Worm (Caenorhabditis elegans) whole organism, L2 larva: ENCODE measurements around the gene med-2.

ENCODE experiments used
- C34F6.9 ChIP-seq: fragments of 150-350 bp; optimal IDR thresholded peaks from 2 replicates; lab custom pipeline; 2014; ENCODE audit warnings: missing biosample characterization, missing genetic modification characterization
- F13H6.1 ChIP-seq: sonication (generic microtip); optimal IDR thresholded peaks from 2 replicates; lab custom pipeline; 2016; ENCODE audit warnings: missing genetic modification characterization, missing compliant biosample characterization
- R02D3.7 ChIP-seq: fragments of 150-350 bp; optimal IDR thresholded peaks from 2 replicates; lab custom pipeline; 2014; ENCODE audit warnings: missing biosample characterization, missing genetic modification characterization
- Y55F3AM.14 ChIP-seq: fragments of 200-800 bp; sonication (Bioruptor generic); optimal IDR thresholded peaks from 2 replicates; lab custom pipeline; 2018; ENCODE audit warnings: mild to moderate bottlenecking, missing genetic modification characterization, missing compliant biosample characterization
- ZK546.5 ChIP-seq: sonication (generic microtip); optimal IDR thresholded peaks from 2 replicates; lab custom pipeline; 2017; ENCODE audit warnings: missing biosample characterization, missing genetic modification characterization
- alr-1 ChIP-seq: fragments of 150-350 bp; optimal IDR thresholded peaks from 2 replicates; lab custom pipeline; 2014; ENCODE audit warnings: missing biosample characterization, missing genetic modification characterization
- aly-2 ChIP-seq: fragments of 150-350 bp; optimal IDR thresholded peaks from 2 replicates; lab custom pipeline; 2014; ENCODE audit warnings: missing biosample characterization, missing genetic modification characterization
- ama-1 ChIP-seq: fragments of 150-350 bp; optimal IDR thresholded peaks from 2 replicates; lab custom pipeline; 2018; ENCODE audit warnings: inconsistent platforms
- blmp-1 ChIP-seq: sonication (generic microtip); optimal IDR thresholded peaks from 2 replicates; lab custom pipeline; 2017; ENCODE audit warnings: missing genetic modification characterization, mild to moderate bottlenecking, missing compliant biosample characterization, antibody characterized with exemption, moderate library complexity; ENCODE audit not compliant: insufficient read depth
- ceh-16 ChIP-seq: fragments of 150-350 bp; optimal IDR thresholded peaks from 2 replicates; lab custom pipeline; 2014; ENCODE audit warnings: missing biosample characterization, missing genetic modification characterization
- ceh-82 ChIP-seq: fragments of 150-350 bp; optimal IDR thresholded peaks from 2 replicates; lab custom pipeline; 2014; ENCODE audit warnings: missing biosample characterization, missing genetic modification characterization
- crh-2 ChIP-seq: sonication (generic microtip); optimal IDR thresholded peaks from 2 replicates; lab custom pipeline; 2017; ENCODE audit warnings: missing biosample characterization, missing genetic modification characterization
- dmd-4 ChIP-seq: sonication (generic microtip); optimal IDR thresholded peaks from 2 replicates; lab custom pipeline; 2017; ENCODE audit warnings: missing biosample characterization, missing genetic modification characterization
- egl-27 ChIP-seq: sonication (generic microtip); optimal IDR thresholded peaks from 3 replicates; lab custom pipeline; 2017; ENCODE audit warnings: missing biosample characterization, missing genetic modification reagents, missing genetic modification characterization
- elt-1 ChIP-seq: fragments of 150-350 bp; optimal IDR thresholded peaks from 2 replicates; lab custom pipeline; 2014; ENCODE audit warnings: missing biosample characterization, missing genetic modification characterization
- elt-3 ChIP-seq: sonication (generic microtip); optimal IDR thresholded peaks from 2 replicates; lab custom pipeline; 2017; ENCODE audit warnings: missing biosample characterization, missing genetic modification characterization
- fos-1 ChIP-seq: fragments of 150-350 bp; optimal IDR thresholded peaks from 2 replicates; lab custom pipeline; 2014; ENCODE audit warnings: missing biosample characterization, missing genetic modification characterization
- gmeb-1 ChIP-seq: fragments of 150-350 bp; optimal IDR thresholded peaks from 2 replicates; lab custom pipeline; 2014; ENCODE audit warnings: missing biosample characterization, missing genetic modification characterization
- lin-11 ChIP-seq: fragments of 150-350 bp; sonication (generic microtip); optimal IDR thresholded peaks from 2 replicates; lab custom pipeline; 2014; ENCODE audit warnings: missing biosample characterization, missing genetic modification characterization, inconsistent platforms, mixed read lengths
- lin-13 ChIP-seq: fragments of 150-350 bp; optimal IDR thresholded peaks from 2 replicates; lab custom pipeline; 2014; ENCODE audit warnings: missing biosample characterization, missing genetic modification reagents, missing genetic modification characterization
- lsy-2 ChIP-seq, 2 experiments: fragments of 150-350 bp in 1 of 2; sonication (generic microtip) in 1 of 2; optimal IDR thresholded peaks; 2 replicates each; lab custom pipeline; 2014 to 2017; ENCODE audit warnings: missing biosample characterization in 2 of 2, missing genetic modification characterization in 2 of 2
- mab-5 ChIP-seq: fragments of 150-350 bp; optimal IDR thresholded peaks from 2 replicates; lab custom pipeline; 2014; ENCODE audit warnings: missing biosample characterization, missing genetic modification characterization
- mdl-1 ChIP-seq, 2 experiments: fragments of 150-350 bp in 1 of 2; sonication (generic microtip) in 1 of 2; optimal IDR thresholded peaks; 2 replicates each; lab custom pipeline; 2017; ENCODE audit warnings: missing biosample characterization in 2 of 2, missing genetic modification characterization in 2 of 2
- nhr-10 ChIP-seq: sonication (generic microtip); optimal IDR thresholded peaks from 2 replicates; lab custom pipeline; 2017; ENCODE audit warnings: missing biosample characterization, missing genetic modification characterization
- nhr-11 ChIP-seq: fragments of 150-350 bp; optimal IDR thresholded peaks from 2 replicates; lab custom pipeline; 2014; ENCODE audit warnings: missing biosample characterization, missing genetic modification characterization
- nhr-12 ChIP-seq: fragments of 150-350 bp; optimal IDR thresholded peaks from 2 replicates; lab custom pipeline; 2014; ENCODE audit warnings: missing biosample characterization, missing genetic modification characterization
- nhr-129 ChIP-seq: fragments of 150-350 bp; optimal IDR thresholded peaks from 2 replicates; lab custom pipeline; 2014; ENCODE audit warnings: missing biosample characterization, missing genetic modification characterization
- nhr-21 ChIP-seq: fragments of 150-350 bp; optimal IDR thresholded peaks from 2 replicates; lab custom pipeline; 2014; ENCODE audit warnings: missing biosample characterization, missing genetic modification characterization
- nhr-237 ChIP-seq: fragments of 150-350 bp; optimal IDR thresholded peaks from 2 replicates; lab custom pipeline; 2014; ENCODE audit warnings: missing biosample characterization, missing genetic modification characterization
- nhr-25 ChIP-seq: fragments of 150-350 bp; sonication (generic microtip); optimal IDR thresholded peaks from 3 replicates; lab custom pipeline; 2014; ENCODE audit warnings: missing biosample characterization, missing genetic modification characterization
- nhr-6 ChIP-seq: fragments of 150-350 bp; optimal IDR thresholded peaks from 2 replicates; lab custom pipeline; 2014; ENCODE audit warnings: missing biosample characterization, missing genetic modification characterization
- nhr-77 ChIP-seq: fragments of 150-350 bp; optimal IDR thresholded peaks from 2 replicates; lab custom pipeline; 2014; ENCODE audit warnings: missing biosample characterization, missing genetic modification characterization
- peb-1 ChIP-seq: fragments of 150-350 bp; optimal IDR thresholded peaks from 2 replicates; lab custom pipeline; 2014; ENCODE audit warnings: missing biosample characterization, missing genetic modification characterization
- sem-4 ChIP-seq: fragments of 150-350 bp; optimal IDR thresholded peaks from 2 replicates; lab custom pipeline; 2014; ENCODE audit warnings: missing biosample characterization, missing genetic modification reagents, missing genetic modification characterization
- skn-1 ChIP-seq: sonication (generic microtip); optimal IDR thresholded peaks from 2 replicates; lab custom pipeline; 2017; ENCODE audit warnings: missing biosample characterization, missing genetic modification characterization
- sma-3 ChIP-seq: sonication (generic microtip); optimal IDR thresholded peaks from 2 replicates; lab custom pipeline; 2016; ENCODE audit warnings: missing genetic modification reagents, missing genetic modification characterization, missing compliant biosample characterization
- sma-9 ChIP-seq, 2 experiments: fragments of 150-350 bp in 1 of 2; sonication (generic microtip) in 1 of 2; optimal IDR thresholded peaks; 2 replicates each; lab custom pipeline; 2014 to 2016; ENCODE audit warnings: missing genetic modification characterization in 2 of 2, mild to moderate bottlenecking in 1 of 2, missing biosample characterization in 1 of 2, missing compliant biosample characterization in 1 of 2, missing genetic modification reagents in 1 of 2, moderate library complexity in 1 of 2
- snpc-4 ChIP-seq: fragments of 150-350 bp; optimal IDR thresholded peaks from 2 replicates; lab custom pipeline; 2014; ENCODE audit warnings: missing biosample characterization, missing genetic modification characterization
- unc-39 ChIP-seq: fragments of 150-350 bp; optimal IDR thresholded peaks from 2 replicates; lab custom pipeline; 2014; ENCODE audit warnings: missing biosample characterization, missing genetic modification characterization
- unc-55 ChIP-seq: fragments of 150-350 bp; sonication (generic microtip); optimal IDR thresholded peaks from 3 replicates; lab custom pipeline; 2014; ENCODE audit warnings: missing biosample characterization, missing genetic modification reagents, missing genetic modification characterization
- unc-62 ChIP-seq: fragments of 150-350 bp; optimal IDR thresholded peaks from 2 replicates; lab custom pipeline; 2014; ENCODE audit warnings: missing biosample characterization, missing genetic modification reagents, missing genetic modification characterization
- ztf-1 ChIP-seq: fragments of 200-800 bp; sonication (Bioruptor generic); conservative IDR thresholded peaks from 2 replicates; pipeline ENCODE4 v1.3.6; 2022; ENCODE audit warnings: missing genetic modification characterization, missing compliant biosample characterization
- ztf-11 ChIP-seq: sonication (generic microtip); optimal IDR thresholded peaks from 2 replicates; lab custom pipeline; 2017; ENCODE audit warnings: missing biosample characterization, missing genetic modification characterization

The med-2 gene

DNA sequence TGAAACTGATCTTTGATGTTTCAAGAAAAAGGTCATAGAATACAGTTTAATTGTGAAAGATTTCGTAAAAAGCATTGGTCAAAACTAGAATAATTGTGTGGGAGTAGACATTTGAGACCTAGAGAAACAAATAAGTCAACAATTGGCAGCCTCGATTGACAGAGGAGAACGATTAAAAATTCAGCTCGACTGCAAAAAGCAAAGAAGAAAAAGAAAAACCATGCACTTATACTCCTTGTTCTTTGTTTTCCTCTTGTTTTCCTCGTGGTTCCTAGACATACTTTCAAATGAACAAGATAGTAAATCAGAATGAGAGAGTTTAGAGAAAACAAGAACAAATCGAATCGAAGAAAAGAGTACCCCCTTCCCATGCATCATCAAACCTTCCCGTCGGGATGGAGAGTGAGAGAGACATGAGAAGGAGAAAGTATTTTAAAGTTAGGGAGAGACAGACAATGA is 26.9 kb upstream of the med-2 start:
- TF ChIP-seq egl-27 (tag; lab: Kevin White, UChicago), result no peak
- TF ChIP-seq nhr-129, result peak; percentile 85
- peak; percentile 33 for TF ChIP-seq nhr-25 (tag; lab: Kevin White, UChicago)
- TF ChIP-seq C34F6.9 (tag; lab: Kevin White, UChicago), result peak; percentile 54
- no peak for TF ChIP-seq dmd-4 (tag; lab: Kevin White, UChicago)
- TF ChIP-seq F13H6.1 (tag; lab: Kevin White, UChicago), result peak; percentile 73
- TF ChIP-seq sma-9 (GFP tag; optimal IDR thresholded peaks at IDR 0.05; lab: Kevin White, UChicago), result peak; percentile 78
- no peak for TF ChIP-seq sma-9 (tag; optimal IDR thresholded peaks at IDR 0.05; lab: Kevin White, UChicago)
- no peak for TF ChIP-seq nhr-77 (tag; lab: Kevin White, UChicago)
- TF ChIP-seq fos-1 (tag; lab: Kevin White, UChicago), result peak; percentile 93
- peak in 1 of 2 experiments; percentile 55 for TF ChIP-seq lsy-2 (tag; optimal IDR thresholded peaks at IDR 0.05; lab: Kevin White, UChicago)
- TF ChIP-seq blmp-1, result peak; percentile 64
- peak; percentile 2 to 43 for TF ChIP-seq mdl-1 (tag; optimal IDR thresholded peaks at IDR 0.05; lab: Kevin White, UChicago)
- peak; percentile 61 for TF ChIP-seq gmeb-1 (tag; lab: Kevin White, UChicago)
- TF ChIP-seq crh-2 (tag; lab: Kevin White, UChicago), result peak; percentile 49

DNA sequence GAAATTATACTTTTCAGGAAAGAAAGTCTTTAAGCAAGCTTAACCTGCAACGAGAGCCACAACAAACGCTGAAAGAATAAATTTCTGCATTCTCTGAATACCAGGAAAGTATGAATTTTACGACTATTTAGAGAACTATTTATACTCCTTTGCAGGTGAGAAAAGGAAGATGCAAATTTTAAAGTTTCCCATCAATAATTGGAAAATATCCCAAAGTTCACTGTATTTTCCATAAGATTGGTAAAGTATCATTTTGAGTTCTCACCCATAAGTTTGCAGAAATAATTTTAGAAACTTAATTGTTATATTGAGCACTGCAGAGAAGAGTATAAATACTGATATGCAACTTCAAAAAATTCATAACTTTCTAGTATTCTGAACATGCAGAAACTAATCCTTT is 24.8 kb upstream of the med-2 start, which contains the start of gene clec-158:
Gene clec-158, minus strand, starts transcription at position 101 of the 400 bp plus-strand sequence.
- TF ChIP-seq dmd-4 (tag; lab: Kevin White, UChicago), result no peak
- TF ChIP-seq nhr-11, result no peak
- TF ChIP-seq unc-39 (tag; lab: Kevin White, UChicago), result no peak
- TF ChIP-seq snpc-4, result no peak
- TF ChIP-seq, all 48 proteins: peak for 0

DNA sequence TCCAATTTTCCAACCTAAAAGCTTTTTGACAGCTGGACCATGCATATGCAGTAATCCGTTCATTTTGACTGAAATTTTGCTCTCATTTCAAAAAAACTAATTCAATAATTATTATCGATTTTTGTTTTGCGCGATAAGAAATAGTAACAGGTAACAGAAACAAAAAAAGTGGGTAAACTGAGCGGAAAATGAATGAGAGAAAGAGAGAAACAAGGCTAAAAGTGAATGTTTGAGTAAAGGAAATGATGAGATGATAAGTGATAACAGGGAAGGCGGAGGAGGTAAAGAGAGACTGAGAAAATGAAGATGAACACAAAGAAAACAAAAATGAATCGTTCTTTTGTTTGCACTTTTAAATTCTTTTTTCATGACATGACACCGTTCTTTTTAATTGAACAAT is 20.4 kb upstream of the med-2 start, which contains the start of gene sma-3:
Gene sma-3, minus strand, starts transcription at position 68 of the 400 bp plus-strand sequence.
- no peak for TF ChIP-seq unc-39 (tag; lab: Kevin White, UChicago)
- TF ChIP-seq nhr-11, result no peak
- no peak for TF ChIP-seq ama-1 (lab: Kevin White, UChicago)
- no peak for TF ChIP-seq snpc-4
- TF ChIP-seq elt-3, result no peak
- TF ChIP-seq unc-62 (GFP tag; lab: Kevin White, UChicago), result no peak
- TF ChIP-seq Y55F3AM.14, result no peak
- no peak for TF ChIP-seq alr-1
- no peak for TF ChIP-seq nhr-21 (tag; lab: Kevin White, UChicago)
- no peak for TF ChIP-seq nhr-10 (tag; lab: Kevin White, UChicago)
- no peak for TF ChIP-seq ceh-16 (tag; lab: Kevin White, UChicago)
- no peak for TF ChIP-seq F13H6.1 (tag; lab: Kevin White, UChicago)
- no peak for TF ChIP-seq ztf-1 (GFP tag; lab: Robert Waterston, UW)
- TF ChIP-seq dmd-4 (tag; lab: Kevin White, UChicago), result no peak
- no peak for TF ChIP-seq ZK546.5 (tag; lab: Kevin White, UChicago)
- no peak for TF ChIP-seq skn-1 (tag; lab: Kevin White, UChicago)
- no peak for TF ChIP-seq unc-55 (GFP tag; lab: Kevin White, UChicago)
- TF ChIP-seq elt-1 (tag; lab: Kevin White, UChicago), result no peak
- TF ChIP-seq sem-4 (tag; lab: Kevin White, UChicago), result no peak
- TF ChIP-seq blmp-1, result peak; percentile 86
- TF ChIP-seq ztf-11 (tag; lab: Kevin White, UChicago), result no peak
- no peak for TF ChIP-seq mab-5 (tag; lab: Kevin White, UChicago)
- TF ChIP-seq nhr-237 (tag; lab: Kevin White, UChicago), result no peak
- TF ChIP-seq ceh-82 (tag; lab: Kevin White, UChicago), result no peak
- no peak for TF ChIP-seq nhr-6 (tag; lab: Kevin White, UChicago)
- no peak for TF ChIP-seq nhr-12 (tag; lab: Kevin White, UChicago)
- TF ChIP-seq peb-1 (tag; lab: Kevin White, UChicago), result no peak
- no peak for TF ChIP-seq aly-2
- TF ChIP-seq sma-3 (GFP tag; lab: Kevin White, UChicago), result no peak
- peak; percentile 92 for TF ChIP-seq fos-1 (tag; lab: Kevin White, UChicago)
- peak; percentile 12 for TF ChIP-seq gmeb-1 (tag; lab: Kevin White, UChicago)
- peak; percentile 1 for TF ChIP-seq nhr-129
- no peak for TF ChIP-seq lin-11
- TF ChIP-seq C34F6.9 (tag; lab: Kevin White, UChicago), result peak; percentile 49
- no peak for TF ChIP-seq nhr-77 (tag; lab: Kevin White, UChicago)
- peak in 1 of 2 experiments; percentile 5 for TF ChIP-seq lsy-2 (tag; optimal IDR thresholded peaks at IDR 0.05; lab: Kevin White, UChicago)
- TF ChIP-seq sma-9 (GFP tag; optimal IDR thresholded peaks at IDR 0.05; lab: Kevin White, UChicago), result peak; percentile 12
- TF ChIP-seq sma-9 (tag; optimal IDR thresholded peaks at IDR 0.05; lab: Kevin White, UChicago), result no peak
- TF ChIP-seq crh-2 (tag; lab: Kevin White, UChicago), result peak; percentile 19
- TF ChIP-seq R02D3.7 (tag; lab: Kevin White, UChicago), result no peak
- no peak for TF ChIP-seq egl-27 (tag; lab: Kevin White, UChicago)
- no peak for TF ChIP-seq nhr-25 (tag; lab: Kevin White, UChicago)
- no peak for TF ChIP-seq lin-13 (GFP tag; lab: Kevin White, UChicago)
